Worm (Caenorhabditis elegans) whole organism, midembryonic: ENCODE results near the gene F33G12.3.

Source experiments
- T22C8.4 ChIP-seq: fragments of 200-800 bp; sonication (Bioruptor generic); IDR thresholded peaks from 2 replicates; pipeline ENCODE4 v1.3.6; 2022; ENCODE audit warnings: missing genetic modification characterization, missing compliant biosample characterization
- cog-1 ChIP-seq: sonication (generic microtip); optimal IDR thresholded peaks from 2 replicates; lab custom pipeline; 2016; ENCODE audit warnings: missing genetic modification characterization, missing compliant biosample characterization
- flt-1 ChIP-seq: fragments of 200-800 bp; sonication (Bioruptor generic); IDR thresholded peaks from 2 replicates; pipeline ENCODE4 v1.3.6; 2022; ENCODE audit warnings: missing genetic modification characterization, missing compliant biosample characterization
- klf-2 ChIP-seq: fragments of 200-800 bp; sonication (Bioruptor generic); conservative IDR thresholded peaks from 2 replicates; pipeline ENCODE4 v1.3.6; 2022; ENCODE audit warnings: missing genetic modification reagents, missing genetic modification characterization, missing compliant biosample characterization
- med-1 ChIP-seq: sonication (generic microtip); optimal IDR thresholded peaks from 2 replicates; lab custom pipeline; 2017; ENCODE audit warnings: missing genetic modification characterization, mild to moderate bottlenecking, missing compliant biosample characterization, antibody characterized with exemption, missing genetic modification reagents; ENCODE audit not compliant: insufficient read depth
- ref-1 ChIP-seq: fragments of 200-800 bp; sonication (Bioruptor generic); conservative IDR thresholded peaks from 2 replicates; pipeline ENCODE4 v1.3.6; 2022; ENCODE audit warnings: missing genetic modification reagents, missing genetic modification characterization, missing compliant biosample characterization
- tab-1 ChIP-seq: fragments of 200-800 bp; sonication (Bioruptor generic); IDR thresholded peaks from 2 replicates; pipeline ENCODE4 v1.3.6; 2022; ENCODE audit warnings: missing genetic modification characterization, missing compliant biosample characterization
- ztf-23 ChIP-seq: fragments of 200-800 bp; sonication (Bioruptor generic); IDR thresholded peaks from 2 replicates; pipeline ENCODE4 v1.3.6; 2022; ENCODE audit warnings: missing genetic modification reagents, missing genetic modification characterization, missing compliant biosample characterization
- ztf-29 ChIP-seq: fragments of 200-800 bp; sonication (Bioruptor generic); IDR thresholded peaks from 2 replicates; pipeline ENCODE4 v1.3.6; 2022; ENCODE audit warnings: missing genetic modification reagents, missing genetic modification characterization, missing compliant biosample characterization

- TF ChIP-seq cog-1 (no peak), tab-1 (GFP tag; lab: Robert Waterston, UW) (no peak), ref-1 (no peak), ztf-29 (GFP tag; lab: Robert Waterston, UW) (no peak), klf-2 (no peak), med-1 (GFP tag; lab: Kevin White, UChicago) (no peak), flt-1 (no peak), T22C8.4 (GFP tag; lab: Robert Waterston, UW) (no peak), ztf-23 (GFP tag; lab: Robert Waterston, UW) (no peak)
Observed at ce11 chrII:5069525-5069924, 35.7 kb upstream of the F33G12.3 start, which contains the start of gene idpb-2.
